Worm (Caenorhabditis elegans): Measurements from ENCODE around the gene T28D9.11.

ce11 chrII:6524501-6524977, 32.7 kb upstream of the T28D9.11 start, which contains the start of gene C56E6.2:
- TF ChIP-seq tab-1 (GFP tag; IDR thresholded peaks at IDR 0.05) (no peak), T22C8.4 (GFP tag; IDR thresholded peaks at IDR 0.05) (no peak), ref-1 (GFP tag; conservative IDR thresholded peaks at IDR 0.05) (no peak), cog-1 (tag; optimal IDR thresholded peaks at IDR 0.05) (no peak), flt-1 (GFP tag; IDR thresholded peaks at IDR 0.05) (no peak), klf-2 (GFP tag; conservative IDR thresholded peaks at IDR 0.05) (no peak)
